Worm (Caenorhabditis elegans): ENCODE measurements around the gene ilys-1.

Gene ilys-1

DNA sequence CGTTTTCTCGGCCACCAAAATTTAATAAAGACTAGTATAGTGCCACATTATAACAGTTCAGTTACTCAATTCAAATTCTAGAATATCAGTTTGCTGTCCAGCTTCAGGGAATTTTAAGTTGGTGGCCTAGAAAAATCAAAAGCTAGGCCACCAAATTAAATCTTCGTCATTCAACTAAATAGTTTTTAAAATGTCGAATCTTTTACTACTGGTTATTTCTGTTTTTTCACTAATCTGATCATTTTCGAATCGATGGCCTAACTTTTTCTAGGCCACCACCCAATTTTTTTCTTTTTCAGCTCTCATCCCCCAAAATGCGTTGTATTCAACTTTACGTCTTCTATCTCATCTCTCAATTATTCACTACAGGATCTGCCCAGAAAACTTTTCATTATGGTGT is 6.2 kb downstream of the ilys-1 start, which contains the start of gene grd-16:
Gene grd-16 (plus strand): TSS at position 301 of the 400 bp plus-strand sequence.
- TF ChIP-seq ceh-9 (tag; optimal IDR thresholded peaks at IDR 0.05) (no peak), daf-12 (tag; optimal IDR thresholded peaks at IDR 0.05) (no peak), ceh-82 (tag; optimal IDR thresholded peaks at IDR 0.05) (no peak), nhr-28 (tag; optimal IDR thresholded peaks at IDR 0.05) (no peak), pqm-1 (tag; optimal IDR thresholded peaks at IDR 0.05) (no peak), fkh-2 (tag; optimal IDR thresholded peaks at IDR 0.05) (no peak), zag-1 (tag; optimal IDR thresholded peaks at IDR 0.05) (no peak), aly-2 (tag; optimal IDR thresholded peaks at IDR 0.05) (no peak), fkh-10 (GFP tag; optimal IDR thresholded peaks at IDR 0.05) (no peak), elt-1 (tag; optimal IDR thresholded peaks at IDR 0.05) (no peak), R02D3.7 (tag; optimal IDR thresholded peaks at IDR 0.05) (no peak), ZK546.5 (tag; optimal IDR thresholded peaks at IDR 0.05) (no peak), nhr-77 (tag; optimal IDR thresholded peaks at IDR 0.05) (no peak), nhr-43 (tag; optimal IDR thresholded peaks at IDR 0.05; ENCODE audit: poor library complexity, severe bottlenecking) (no peak), unc-62 (GFP tag; optimal IDR thresholded peaks at IDR 0.05) (no peak), ztf-4 (tag; optimal IDR thresholded peaks at IDR 0.05) (no peak), nhr-23 (tag; optimal IDR thresholded peaks at IDR 0.05) (no peak)

DNA sequence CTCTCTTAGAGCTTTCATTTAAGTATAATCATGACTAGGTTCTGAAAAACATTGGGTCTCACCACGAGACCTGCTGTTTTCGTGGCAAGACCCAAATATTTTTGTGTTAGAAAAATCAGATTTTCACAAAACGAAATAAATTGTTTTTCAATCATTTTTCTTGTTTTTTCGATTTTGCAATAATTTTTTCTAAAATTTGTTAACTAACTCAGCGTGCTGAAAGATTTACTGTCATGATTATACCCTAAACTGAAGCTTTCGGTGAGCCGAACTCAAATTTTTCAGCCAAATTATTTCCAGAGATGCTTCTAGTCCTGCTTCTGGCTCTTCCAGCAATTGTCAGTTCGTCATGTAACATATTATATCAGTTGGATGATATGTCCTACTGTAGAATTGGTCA is 11.7 kb downstream of the ilys-1 start, which contains the start of gene Y69A2AL.2:
Gene Y69A2AL.2 (plus strand): TSS at position 301 of the 400 bp plus-strand sequence.
- no peak for TF ChIP-seq lin-39 (tag; optimal IDR thresholded peaks at IDR 0.05)
- no peak for TF ChIP-seq tbx-2 (tag; optimal IDR thresholded peaks at IDR 0.05)
- no peak for TF ChIP-seq nfya-1 (tag; optimal IDR thresholded peaks at IDR 0.05; ENCODE audit: insufficient read depth)

DNA sequence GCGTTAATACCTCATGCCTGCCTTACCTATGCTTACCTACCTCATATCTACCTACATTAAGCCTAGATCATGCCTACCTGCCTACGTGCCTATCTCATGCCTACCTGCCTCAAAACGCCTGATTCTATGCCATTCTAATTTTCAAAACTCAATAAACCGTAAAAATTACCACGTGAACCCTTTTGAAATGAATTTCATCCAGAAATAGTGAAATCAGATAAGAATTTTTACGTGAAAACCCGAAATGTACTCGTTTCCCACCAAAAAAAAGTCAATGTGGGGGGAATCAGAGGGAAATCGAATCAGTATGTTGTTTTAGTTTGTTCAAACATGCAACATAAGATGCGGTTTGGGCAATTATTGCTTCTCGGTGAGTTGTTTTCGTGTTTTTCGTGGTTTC is 18.3 kb downstream of the ilys-1 start, which contains the start of gene Y69A2AR.19:
Gene Y69A2AR.19 (plus strand): TSS at position 301 of the 400 bp plus-strand sequence.
- TF ChIP-seq nhr-237 (tag; optimal IDR thresholded peaks at IDR 0.05) (no peak), mdl-1 (tag; optimal IDR thresholded peaks at IDR 0.05) (no peak), ztf-11 (tag; optimal IDR thresholded peaks at IDR 0.05) (no peak), daf-12 (tag; optimal IDR thresholded peaks at IDR 0.05) (no peak), nhr-77 (tag; optimal IDR thresholded peaks at IDR 0.05) (no peak), fkh-2 (tag; optimal IDR thresholded peaks at IDR 0.05) (no peak), ZK546.5 (tag; optimal IDR thresholded peaks at IDR 0.05) (no peak)

DNA sequence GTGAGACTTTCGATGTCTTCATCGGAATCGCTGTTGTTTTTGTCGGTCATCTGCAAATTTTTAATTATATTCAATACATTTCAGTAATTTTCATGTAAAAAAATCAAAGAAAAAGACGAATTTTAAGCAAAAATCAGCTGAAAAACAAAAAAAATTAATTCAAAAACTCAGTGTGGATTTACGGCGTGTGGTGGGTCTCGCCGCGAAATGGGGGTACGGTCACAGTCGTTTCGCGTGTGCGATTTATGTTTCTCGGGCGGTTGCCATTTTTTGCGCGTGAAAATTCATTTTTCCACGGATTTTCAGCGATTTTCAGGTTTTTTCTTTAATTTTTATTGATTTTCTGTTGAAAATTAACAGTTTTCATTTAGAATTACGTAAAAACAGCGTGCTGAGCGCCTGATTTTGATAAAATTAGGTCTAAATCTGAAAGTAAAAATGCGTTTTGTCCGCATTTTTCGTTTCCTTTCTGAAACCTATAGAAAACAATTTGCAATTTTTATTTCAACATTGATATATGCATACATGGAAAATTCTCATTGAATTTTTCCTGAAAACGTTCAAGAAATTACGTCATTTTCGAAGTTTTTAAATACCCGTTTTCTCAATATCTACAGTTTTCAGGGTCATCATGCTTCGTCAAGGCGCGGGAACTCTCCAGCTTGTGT is 25.0 kb downstream of the ilys-1 start, which contains the start of the genes ccdc-12 and Y69A2AR.18:
Gene ccdc-12 (minus strand): TSS at position 57 of the 668 bp plus-strand sequence.
Gene Y69A2AR.18 (plus strand): TSS at position 618 of the 668 bp plus-strand sequence.
- no peak for TF ChIP-seq unc-39 (tag; optimal IDR thresholded peaks at IDR 0.05)
- no peak for TF ChIP-seq nhr-77 (tag; optimal IDR thresholded peaks at IDR 0.05)
- TF ChIP-seq nfya-1 (tag; optimal IDR thresholded peaks at IDR 0.05; ENCODE audit: insufficient read depth): no peak
- peak; percentile 92 for TF ChIP-seq egl-5 (tag; optimal IDR thresholded peaks at IDR 0.05)
- TF ChIP-seq jun-1 (tag; optimal IDR thresholded peaks at IDR 0.05): no peak
- peak; percentile 7 for TF ChIP-seq elt-2 (tag; optimal IDR thresholded peaks at IDR 0.05)
- peak; percentile 5 for TF ChIP-seq ceh-28 (tag; optimal IDR thresholded peaks at IDR 0.05)
- TF ChIP-seq nhr-43 (tag; optimal IDR thresholded peaks at IDR 0.05; ENCODE audit: poor library complexity, severe bottlenecking): peak; percentile 28
- TF ChIP-seq R02D3.7 (tag; optimal IDR thresholded peaks at IDR 0.05): peak; percentile 92
- no peak for TF ChIP-seq nhr-25 (tag; optimal IDR thresholded peaks at IDR 0.05)
- TF ChIP-seq lin-15B (tag; optimal IDR thresholded peaks at IDR 0.05): peak; percentile 77
- TF ChIP-seq pqm-1 (tag; optimal IDR thresholded peaks at IDR 0.05): peak; percentile 5
- TF ChIP-seq skn-1 (tag; optimal IDR thresholded peaks at IDR 0.05): no peak
- no peak for TF ChIP-seq mdl-1 (tag; optimal IDR thresholded peaks at IDR 0.05)
- TF ChIP-seq nhr-23 (tag; optimal IDR thresholded peaks at IDR 0.05): peak; percentile 50
- TF ChIP-seq lin-39 (tag; optimal IDR thresholded peaks at IDR 0.05): peak; percentile 70

DNA sequence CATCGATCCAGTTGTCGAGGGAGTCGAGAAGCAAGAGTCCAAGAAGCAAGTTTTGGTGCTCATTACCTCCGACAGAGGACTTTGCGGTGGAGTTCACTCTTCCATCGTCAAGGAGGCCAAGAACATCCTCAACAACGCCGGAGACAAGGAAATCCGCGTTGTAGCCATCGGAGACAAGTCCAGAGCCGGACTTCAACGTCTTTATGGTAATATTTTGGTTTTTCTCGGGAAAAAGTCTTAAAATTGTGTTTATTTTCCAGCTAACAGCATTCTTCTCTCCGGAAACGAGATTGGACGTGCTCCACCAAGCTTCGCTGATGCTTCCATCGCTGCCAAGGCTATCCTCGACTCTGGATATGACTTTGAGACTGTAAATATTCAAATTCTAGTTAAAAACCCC is 25.9 kb downstream of the ilys-1 start:
- TF ChIP-seq mml-1 (tag; optimal IDR thresholded peaks at IDR 0.05): no peak
- TF ChIP-seq eor-1 (tag; optimal IDR thresholded peaks at IDR 0.05): no peak
- no peak for TF ChIP-seq nhr-12 (tag; optimal IDR thresholded peaks at IDR 0.05)
- no peak for TF ChIP-seq ZK546.5 (tag; optimal IDR thresholded peaks at IDR 0.05)
- TF ChIP-seq ceh-82 (tag; optimal IDR thresholded peaks at IDR 0.05): no peak
- no peak for TF ChIP-seq lin-15B (tag; optimal IDR thresholded peaks at IDR 0.05)
- no peak for TF ChIP-seq elt-2 (tag; optimal IDR thresholded peaks at IDR 0.05)
- TF ChIP-seq nhr-67 (tag; optimal IDR thresholded peaks at IDR 0.05): no peak
- TF ChIP-seq ceh-16 (tag; optimal IDR thresholded peaks at IDR 0.05): no peak
- TF ChIP-seq egl-5 (tag; optimal IDR thresholded peaks at IDR 0.05): no peak
- no peak for TF ChIP-seq unc-39 (tag; optimal IDR thresholded peaks at IDR 0.05)
- no peak for TF ChIP-seq snpc-4 (tag; optimal IDR thresholded peaks at IDR 0.05)
- no peak for TF ChIP-seq elt-1 (tag; optimal IDR thresholded peaks at IDR 0.05)
- TF ChIP-seq skn-1 (tag; optimal IDR thresholded peaks at IDR 0.05): no peak
- TF ChIP-seq nhr-23 (tag; optimal IDR thresholded peaks at IDR 0.05): no peak
- no peak for TF ChIP-seq tbx-2 (tag; optimal IDR thresholded peaks at IDR 0.05)
- no peak for TF ChIP-seq ceh-28 (tag; optimal IDR thresholded peaks at IDR 0.05)
- no peak for TF ChIP-seq zag-1 (tag; optimal IDR thresholded peaks at IDR 0.05)
- TF ChIP-seq nhr-11 (tag; optimal IDR thresholded peaks at IDR 0.05): no peak
- no peak for TF ChIP-seq lsy-12 (tag; optimal IDR thresholded peaks at IDR 0.05)
